Worm (Caenorhabditis elegans): ENCODE data around the gene Y27F2A.9.

Gene Y27F2A.9

ce11 chrII:3210365-3210764 lies 18.9 kb upstream of the Y27F2A.9 start, which contains the start of gene ZC239.5:
Gene ZC239.5 (plus strand): TSS chrII:3210665.
- TF ChIP-seq mab-5 (tag; optimal IDR thresholded peaks at IDR 0.05), result no peak
- TF ChIP-seq nhr-237 (tag; optimal IDR thresholded peaks at IDR 0.05), result no peak
- no peak for TF ChIP-seq nhr-76 (tag; optimal IDR thresholded peaks at IDR 0.05)
- TF ChIP-seq nhr-28 (tag; optimal IDR thresholded peaks at IDR 0.05), result no peak
- no peak for TF ChIP-seq flh-1 (GFP tag; optimal IDR thresholded peaks at IDR 0.05)
- TF ChIP-seq nhr-12 (tag; optimal IDR thresholded peaks at IDR 0.05), result no peak
- TF ChIP-seq sptf-1 (tag; optimal IDR thresholded peaks at IDR 0.05), result no peak
- no peak for TF ChIP-seq unc-120 (tag; optimal IDR thresholded peaks at IDR 0.05; ENCODE audit: poor library complexity, severe bottlenecking)
- no peak for TF ChIP-seq lin-32 (GFP tag; optimal IDR thresholded peaks at IDR 0.05)
- TF ChIP-seq ham-2 (GFP tag; optimal IDR thresholded peaks at IDR 0.05), result no peak
- no peak for TF ChIP-seq unc-62 (GFP tag; optimal IDR thresholded peaks at IDR 0.05)
- no peak for TF ChIP-seq lsy-2 (tag; optimal IDR thresholded peaks at IDR 0.05)
- TF ChIP-seq blmp-1 (tag; optimal IDR thresholded peaks at IDR 0.05), result no peak
- TF ChIP-seq ceh-43 (GFP tag; optimal IDR thresholded peaks at IDR 0.05), result no peak
- no peak for TF ChIP-seq ceh-83 (GFP tag; optimal IDR thresholded peaks at IDR 0.05)
- no peak for TF ChIP-seq sem-2 (GFP tag; optimal IDR thresholded peaks at IDR 0.05)

- TF ChIP-seq mab-5 (tag; optimal IDR thresholded peaks at IDR 0.05) (no peak), flh-1 (GFP tag; optimal IDR thresholded peaks at IDR 0.05) (no peak), mls-2 (tag; optimal IDR thresholded peaks at IDR 0.05) (no peak), elt-3 (tag; optimal IDR thresholded peaks at IDR 0.05) (no peak), ceh-39 (tag; optimal IDR thresholded peaks at IDR 0.05) (no peak), pha-4 (tag; optimal IDR thresholded peaks at IDR 0.05) (no peak), ztf-11 (tag; optimal IDR thresholded peaks at IDR 0.05) (no peak), hlh-1 (tag; optimal IDR thresholded peaks at IDR 0.05) (no peak), mep-1 (tag; optimal IDR thresholded peaks at IDR 0.05) (no peak), nhr-76 (tag; optimal IDR thresholded peaks at IDR 0.05) (no peak), tbx-8 (GFP tag; optimal IDR thresholded peaks at IDR 0.05) (no peak), snpc-4 (tag; optimal IDR thresholded peaks at IDR 0.05) (no peak), nhr-28 (tag; optimal IDR thresholded peaks at IDR 0.05) (no peak), bed-3 (GFP tag; optimal IDR thresholded peaks at IDR 0.05) (no peak), drap-1 (GFP tag; optimal IDR thresholded peaks at IDR 0.05) (no peak), ceh-43 (GFP tag; optimal IDR thresholded peaks at IDR 0.05) (no peak), ceh-83 (GFP tag; optimal IDR thresholded peaks at IDR 0.05) (no peak)
Measured at ce11 chrII:3209251-3209650, 17.8 kb upstream of the Y27F2A.9 start, which contains the start of gene ZC239.6. Gene ZC239.6 (plus strand): TSS chrII:3209631.

- TF ChIP-seq mep-1 (tag; optimal IDR thresholded peaks at IDR 0.05) (no peak), unc-39 (tag; optimal IDR thresholded peaks at IDR 0.05) (no peak), unc-120 (tag; optimal IDR thresholded peaks at IDR 0.05; ENCODE audit: poor library complexity, severe bottlenecking) (no peak), ham-2 (GFP tag; optimal IDR thresholded peaks at IDR 0.05) (no peak), elt-1 (tag; optimal IDR thresholded peaks at IDR 0.05; ENCODE audit: borderline replicate concordance, insufficient read depth) (no peak), ceh-83 (GFP tag; optimal IDR thresholded peaks at IDR 0.05) (no peak), mls-2 (tag; optimal IDR thresholded peaks at IDR 0.05) (no peak), lin-32 (GFP tag; optimal IDR thresholded peaks at IDR 0.05) (no peak), ztf-11 (tag; optimal IDR thresholded peaks at IDR 0.05) (no peak), pha-4 (tag; optimal IDR thresholded peaks at IDR 0.05) (no peak), drap-1 (GFP tag; optimal IDR thresholded peaks at IDR 0.05) (no peak), sem-2 (GFP tag; optimal IDR thresholded peaks at IDR 0.05) (no peak), M03D4.4 (tag; optimal IDR thresholded peaks at IDR 0.05) (no peak), nhr-76 (tag; optimal IDR thresholded peaks at IDR 0.05) (no peak)
Measured at ce11 chrII:3208679-3209078, 17.2 kb upstream of the Y27F2A.9 start, which contains the start of gene sdz-35. Gene sdz-35 (minus strand): TSS chrII:3208779.

- no peak for TF ChIP-seq unc-62 (GFP tag; optimal IDR thresholded peaks at IDR 0.05)
- no peak for TF ChIP-seq ceh-83 (GFP tag; optimal IDR thresholded peaks at IDR 0.05)
- no peak for TF ChIP-seq drap-1 (GFP tag; optimal IDR thresholded peaks at IDR 0.05)
- no peak for TF ChIP-seq lin-32 (GFP tag; optimal IDR thresholded peaks at IDR 0.05)
- no peak for TF ChIP-seq unc-39 (tag; optimal IDR thresholded peaks at IDR 0.05)
- TF ChIP-seq cnd-1 (tag; optimal IDR thresholded peaks at IDR 0.05), result no peak
- TF ChIP-seq sem-2 (GFP tag; optimal IDR thresholded peaks at IDR 0.05), result no peak
- no peak for TF ChIP-seq zip-8 (tag; optimal IDR thresholded peaks at IDR 0.05)
- TF ChIP-seq bed-3 (GFP tag; optimal IDR thresholded peaks at IDR 0.05), result no peak
- no peak for TF ChIP-seq unc-120 (tag; optimal IDR thresholded peaks at IDR 0.05; ENCODE audit: poor library complexity, severe bottlenecking)
- TF ChIP-seq mls-2 (tag; optimal IDR thresholded peaks at IDR 0.05), result no peak
- no peak for TF ChIP-seq sptf-1 (tag; optimal IDR thresholded peaks at IDR 0.05)
- no peak for TF ChIP-seq hlh-1 (tag; optimal IDR thresholded peaks at IDR 0.05)
- no peak for TF ChIP-seq nhr-28 (tag; optimal IDR thresholded peaks at IDR 0.05)
- no peak for TF ChIP-seq M03D4.4 (tag; optimal IDR thresholded peaks at IDR 0.05)
- no peak for TF ChIP-seq elt-3 (tag; optimal IDR thresholded peaks at IDR 0.05)
- no peak for TF ChIP-seq ceh-39 (tag; optimal IDR thresholded peaks at IDR 0.05)
- TF ChIP-seq blmp-1 (tag; optimal IDR thresholded peaks at IDR 0.05), result no peak
Measured at ce11 chrII:3206423-3206989, 15.1 kb upstream of the Y27F2A.9 start, which contains the start of the genes ZC239.20 and ZC239.21. Gene ZC239.20 (minus strand): TSS chrII:3206523. Gene ZC239.21 (plus strand): TSS chrII:3206939.
